Worm (Caenorhabditis elegans): ENCODE results near the gene ZK1098.6.

- no peak for TF ChIP-seq hlh-13 (GFP tag; optimal IDR thresholded peaks at IDR 0.05)
- TF ChIP-seq fkh-10 (GFP tag; optimal IDR thresholded peaks at IDR 0.05): no peak
Observed at ce11 chrIII:9504347-9504746, 22.6 kb upstream of the ZK1098.6 start.

Measured in whole organism, late embryonic.